Worm (Caenorhabditis elegans): ENCODE results near the gene ran-2.

The ran-2 gene

ce11 chrIII:7978723-7979122, 45.4 kb downstream of the ran-2 start (continued):
- TF ChIP-seq elt-2 (tag; optimal IDR thresholded peaks at IDR 0.05) (peak; percentile 5), ama-1 (optimal IDR thresholded peaks at IDR 0.05) (no peak), ztf-4 (tag; optimal IDR thresholded peaks at IDR 0.05) (no peak), nhr-12 (tag; optimal IDR thresholded peaks at IDR 0.05) (no peak), pqm-1 (tag; optimal IDR thresholded peaks at IDR 0.05) (no peak), mdl-1 (tag; optimal IDR thresholded peaks at IDR 0.05) (no peak), ceh-88 (GFP tag; IDR thresholded peaks at IDR 0.05) (peak; percentile 27; the same call in 1 of the 2 replicates), F16B12.6 (tag; optimal IDR thresholded peaks at IDR 0.05) (peak; percentile 40), efl-3 (GFP tag; optimal IDR thresholded peaks at IDR 0.05) (no peak), tlp-1 (tag; optimal IDR thresholded peaks at IDR 0.05) (no peak), jun-1 (tag; optimal IDR thresholded peaks at IDR 0.05) (peak; percentile 26), C04F5.9 (tag; optimal IDR thresholded peaks at IDR 0.05) (no peak), hpl-2 (GFP tag; optimal IDR thresholded peaks at IDR 0.05) (no peak), mef-2 (tag; optimal IDR thresholded peaks at IDR 0.05) (no peak), ceh-82 (tag; optimal IDR thresholded peaks at IDR 0.05) (peak; percentile 2 to 31 (median 5)), snu-23 (GFP tag; optimal IDR thresholded peaks at IDR 0.05) (peak; percentile 77), Y116A8C.19 (tag; optimal IDR thresholded peaks at IDR 0.05; ENCODE audit: borderline replicate concordance) (no peak), unc-98 (GFP tag; IDR thresholded peaks at IDR 0.05) (no peak), ceh-90 (tag; optimal IDR thresholded peaks at IDR 0.05) (no peak), skn-1 (tag; optimal IDR thresholded peaks at IDR 0.05) (peak; percentile 11), alr-1 (tag; optimal IDR thresholded peaks at IDR 0.05; ENCODE audit: borderline replicate concordance) (no peak), unc-130 (tag; optimal IDR thresholded peaks at IDR 0.05) (peak; percentile 3), fkh-10 (GFP tag; optimal IDR thresholded peaks at IDR 0.05) (no peak), sup-37 (GFP tag; optimal IDR thresholded peaks at IDR 0.05) (no peak), lin-35 (GFP tag; optimal IDR thresholded peaks at IDR 0.05) (peak; percentile 38 to 68), efl-1 (optimal IDR thresholded peaks at IDR 0.05) (peak; percentile 68 to 79), efl-1 (GFP tag; optimal IDR thresholded peaks at IDR 0.05 in 1 of 2) (peak; percentile 46 to 92), nhr-84 (tag; optimal IDR thresholded peaks at IDR 0.05) (no peak), nhr-71 (tag; optimal IDR thresholded peaks at IDR 0.05) (peak; percentile 74), nhr-90 (tag; optimal IDR thresholded peaks at IDR 0.05; ENCODE audit: poor library complexity) (peak; percentile 66), nhr-237 (tag; optimal IDR thresholded peaks at IDR 0.05) (no peak), hlh-4 (tag; optimal IDR thresholded peaks at IDR 0.05) (no peak), fkh-8 (tag; optimal IDR thresholded peaks at IDR 0.05) (no peak), ztf-11 (tag; optimal IDR thresholded peaks at IDR 0.05) (no peak), nhr-20 (tag; optimal IDR thresholded peaks at IDR 0.05) (peak; percentile 78), nhr-19 (GFP tag; conservative IDR thresholded peaks at IDR 0.05) (peak; percentile 68)

ce11 chrIII:7979659-7980058, 46.3 kb downstream of the ran-2 start, which contains the start of gene clp-1:
TSS of gene clp-1 (plus strand) at chrIII:7979959.
- no peak for TF ChIP-seq grh-1 (GFP tag; IDR thresholded peaks at IDR 0.05)
- no peak for TF ChIP-seq pag-3 (tag; optimal IDR thresholded peaks at IDR 0.05; ENCODE audit: borderline replicate concordance, insufficient read depth)
- TF ChIP-seq ceh-82 (tag; optimal IDR thresholded peaks at IDR 0.05), result no peak
- no peak for TF ChIP-seq mep-1 (tag; optimal IDR thresholded peaks at IDR 0.05)
- no peak for TF ChIP-seq snu-23 (GFP tag; optimal IDR thresholded peaks at IDR 0.05)
- TF ChIP-seq lin-14 (GFP tag; optimal IDR thresholded peaks at IDR 0.05), result peak; percentile 44
- TF ChIP-seq nhr-237 (tag; optimal IDR thresholded peaks at IDR 0.05), result no peak
- no peak for TF ChIP-seq dsc-1 (tag; optimal IDR thresholded peaks at IDR 0.05)
- TF ChIP-seq egl-27 (tag; optimal IDR thresholded peaks at IDR 0.05), result no peak
- TF ChIP-seq isw-1 (GFP tag; IDR thresholded peaks at IDR 0.05), result no peak
- TF ChIP-seq pqm-1 (tag; optimal IDR thresholded peaks at IDR 0.05), result no peak
- peak; percentile 11 for TF ChIP-seq nhr-85 (tag)
- no peak for TF ChIP-seq hlh-17 (GFP tag; optimal IDR thresholded peaks at IDR 0.05; ENCODE audit: borderline replicate concordance)
- no peak for TF ChIP-seq egl-13 (tag; optimal IDR thresholded peaks at IDR 0.05)
- no peak for TF ChIP-seq snpc-4 (tag; optimal IDR thresholded peaks at IDR 0.05)
